Worm (Caenorhabditis elegans) whole organism, midembryonic: ENCODE data around the gene srsx-7.

ENCODE experiments used
- T22C8.4 ChIP-seq: fragments of 200-800 bp; sonication (Bioruptor generic); IDR thresholded peaks from 2 replicates; pipeline ENCODE4 v1.3.6; 2022; ENCODE audit warnings: missing genetic modification characterization, missing compliant biosample characterization
- flt-1 ChIP-seq: fragments of 200-800 bp; sonication (Bioruptor generic); IDR thresholded peaks from 2 replicates; pipeline ENCODE4 v1.3.6; 2022; ENCODE audit warnings: missing genetic modification characterization, missing compliant biosample characterization
- klf-2 ChIP-seq: fragments of 200-800 bp; sonication (Bioruptor generic); conservative IDR thresholded peaks from 2 replicates; pipeline ENCODE4 v1.3.6; 2022; ENCODE audit warnings: missing genetic modification reagents, missing genetic modification characterization, missing compliant biosample characterization
- tab-1 ChIP-seq: fragments of 200-800 bp; sonication (Bioruptor generic); IDR thresholded peaks from 2 replicates; pipeline ENCODE4 v1.3.6; 2022; ENCODE audit warnings: missing genetic modification characterization, missing compliant biosample characterization

ce11 chrV:7955168-7955567 lies 29.6 kb downstream of the srsx-7 start, which contains the start of gene F26D11.12:
- TF ChIP-seq T22C8.4 (GFP tag; lab: Robert Waterston, UW) (no peak), flt-1 (GFP tag; lab: Robert Waterston, UW) (no peak), tab-1 (no peak), klf-2 (GFP tag; lab: Robert Waterston, UW) (no peak)
